Fruit fly (Drosophila melanogaster): ENCODE measurements around the gene olf413.

olf413 gene

dm6 chr3L:22273529-22274301 is 137.8 kb downstream of the olf413 start, which contains the start of gene Srpk79D (continued):
- TF ChIP-seq gem (tag; optimal IDR thresholded peaks at IDR 0.05) (peak; percentile 5), ind (GFP tag; optimal IDR thresholded peaks at IDR 0.05) (no peak), Elba2 (GFP tag; optimal IDR thresholded peaks at IDR 0.05) (peak; percentile 6), CG12769 (tag; optimal IDR thresholded peaks at IDR 0.05) (no peak), CG15514 (GFP tag; optimal IDR thresholded peaks at IDR 0.05) (peak; percentile 96), CG17328 (GFP tag; IDR thresholded peaks at IDR 0.05) (no peak)

- TF ChIP-seq Dip3 (GFP tag; optimal IDR thresholded peaks at IDR 0.05) = peak; percentile 0
- TF ChIP-seq crol (GFP tag; IDR thresholded peaks at IDR 0.05) = no peak
- TF ChIP-seq H2.0 (GFP tag; IDR thresholded peaks at IDR 0.05) = 0 out of 2 replicates have a peak, but pooled peaks have one; percentile 7
- no peak for TF ChIP-seq Trl (optimal IDR thresholded peaks at IDR 0.05)
- TF ChIP-seq Trl (GFP tag; optimal IDR thresholded peaks at IDR 0.05) = no peak
- no peak for TF ChIP-seq Dad (GFP tag; optimal IDR thresholded peaks at IDR 0.05)
- peak; percentile 34; the same call in 1 of the 2 replicates for TF ChIP-seq CG9932 (GFP tag; IDR thresholded peaks at IDR 0.05)
- TF ChIP-seq shn (GFP tag; optimal IDR thresholded peaks at IDR 0.05) = peak; percentile 25
- no peak for TF ChIP-seq Dref (GFP tag; IDR thresholded peaks at IDR 0.05)
- TF ChIP-seq Antp (GFP tag; optimal IDR thresholded peaks at IDR 0.05) = no peak
- peak; percentile 47; the same call in 1 of the 3 replicates for TF ChIP-seq dysf (GFP tag; IDR thresholded peaks at IDR 0.05)
- no peak for TF ChIP-seq tin (GFP tag; optimal IDR thresholded peaks at IDR 0.05)
- peak; percentile 20; the same call in 1 of the 2 replicates for TF ChIP-seq al (GFP tag; IDR thresholded peaks at IDR 0.05)
- TF ChIP-seq HHEX (GFP tag; optimal IDR thresholded peaks at IDR 0.05) = peak; percentile 4
- TF ChIP-seq gem (tag; optimal IDR thresholded peaks at IDR 0.05) = peak; percentile 10
- no peak for TF ChIP-seq Hr39 (optimal IDR thresholded peaks at IDR 0.05)
- no peak for TF ChIP-seq Stat92E (GFP tag; optimal IDR thresholded peaks at IDR 0.05)
- TF ChIP-seq Six4 (GFP tag; optimal IDR thresholded peaks at IDR 0.05) = no peak
- TF ChIP-seq slbo (GFP tag; IDR thresholded peaks at IDR 0.05) = peak; percentile 52
- TF ChIP-seq Dbx (GFP tag; IDR thresholded peaks at IDR 0.05) = no peak
- no peak for TF ChIP-seq CG12104 (GFP tag; optimal IDR thresholded peaks at IDR 0.05)
- no peak for TF ChIP-seq Nf-YC (tag; optimal IDR thresholded peaks at IDR 0.05)
- TF ChIP-seq YL-1 (GFP tag; optimal IDR thresholded peaks at IDR 0.05) = no peak
- no peak for TF ChIP-seq jing (GFP tag; optimal IDR thresholded peaks at IDR 0.05)
- 0 out of 2 replicates have a peak, but pooled peaks have one; percentile 36 for TF ChIP-seq CG7372 (GFP tag; IDR thresholded peaks at IDR 0.05)
- TF ChIP-seq lilli (GFP tag; optimal IDR thresholded peaks at IDR 0.05) = peak; percentile 7
- TF ChIP-seq Optix (GFP tag; IDR thresholded peaks at IDR 0.05) = 0 out of 3 replicates have a peak, but pooled peaks have one; percentile 28
- TF ChIP-seq Sry-β (GFP tag; optimal IDR thresholded peaks at IDR 0.05) = no peak
- peak; percentile 44; the same call in 2 of the 3 replicates for TF ChIP-seq row (GFP tag; IDR thresholded peaks at IDR 0.05)
- no peak for TF ChIP-seq CG7786 (GFP tag; optimal IDR thresholded peaks at IDR 0.05)
- TF ChIP-seq Fer1 (GFP tag; optimal IDR thresholded peaks at IDR 0.05) = no peak
- no peak for TF ChIP-seq CG12391 (tag; optimal IDR thresholded peaks at IDR 0.05)
- no peak for TF ChIP-seq Rx (GFP tag; IDR thresholded peaks at IDR 0.05)
- peak; percentile 21 for TF ChIP-seq ind (GFP tag; optimal IDR thresholded peaks at IDR 0.05)
- no peak for TF ChIP-seq CG1233 (GFP tag; optimal IDR thresholded peaks at IDR 0.05)
- TF ChIP-seq gcm (GFP tag; optimal IDR thresholded peaks at IDR 0.05) = no peak
- TF ChIP-seq Sox100B (GFP tag; optimal IDR thresholded peaks at IDR 0.05) = no peak
- TF ChIP-seq Eip74EF (GFP tag; optimal IDR thresholded peaks at IDR 0.05) = no peak
- TF ChIP-seq lov (optimal IDR thresholded peaks at IDR 0.05) = no peak
- no peak for TF ChIP-seq lov (GFP tag; IDR thresholded peaks at IDR 0.05)
- TF ChIP-seq ac (GFP tag; optimal IDR thresholded peaks at IDR 0.05) = no peak
- no peak for TF ChIP-seq psq (GFP tag; optimal IDR thresholded peaks at IDR 0.05)
- no peak for TF ChIP-seq dm (GFP tag; optimal IDR thresholded peaks at IDR 0.05)
- no peak for TF ChIP-seq crc (GFP tag; optimal IDR thresholded peaks at IDR 0.05)
- peak; percentile 14 for TF ChIP-seq CG30403 (GFP tag; optimal IDR thresholded peaks at IDR 0.05)
Measured at dm6 chr3L:22275989-22276388, 140.1 kb downstream of the olf413 start.
